Worm (Caenorhabditis elegans): Measurements from ENCODE around the gene str-198.

ce11 chrV:16061993-16062392 lies 14.4 kb downstream of the str-198 start, which contains the start of gene fbxa-100:
- TF ChIP-seq hmbx-1 (tag; optimal IDR thresholded peaks at IDR 0.05): no peak
- no peak for TF ChIP-seq ama-1 (optimal IDR thresholded peaks at IDR 0.05)
- no peak for TF ChIP-seq hnd-1 (tag; optimal IDR thresholded peaks at IDR 0.05)
